Worm (Caenorhabditis elegans) whole organism, L2 larva: ENCODE measurements around the gene C17H12.5.

Source experiments
- F13H6.1 ChIP-seq: sonication (generic microtip); optimal IDR thresholded peaks from 2 replicates; lab custom pipeline; 2016; ENCODE audit warnings: missing genetic modification characterization, missing compliant biosample characterization
- Y55F3AM.14 ChIP-seq: fragments of 200-800 bp; sonication (Bioruptor generic); optimal IDR thresholded peaks from 2 replicates; lab custom pipeline; 2018; ENCODE audit warnings: mild to moderate bottlenecking, missing genetic modification characterization, missing compliant biosample characterization
- alr-1 ChIP-seq: fragments of 150-350 bp; optimal IDR thresholded peaks from 2 replicates; lab custom pipeline; 2014; ENCODE audit warnings: missing biosample characterization, missing genetic modification characterization
- aly-2 ChIP-seq: fragments of 150-350 bp; optimal IDR thresholded peaks from 2 replicates; lab custom pipeline; 2014; ENCODE audit warnings: missing biosample characterization, missing genetic modification characterization
- ama-1 ChIP-seq: fragments of 150-350 bp; optimal IDR thresholded peaks from 2 replicates; lab custom pipeline; 2018; ENCODE audit warnings: inconsistent platforms
- blmp-1 ChIP-seq: sonication (generic microtip); optimal IDR thresholded peaks from 2 replicates; lab custom pipeline; 2017; ENCODE audit warnings: missing genetic modification characterization, mild to moderate bottlenecking, missing compliant biosample characterization, antibody characterized with exemption, moderate library complexity; ENCODE audit not compliant: insufficient read depth
- ceh-16 ChIP-seq: fragments of 150-350 bp; optimal IDR thresholded peaks from 2 replicates; lab custom pipeline; 2014; ENCODE audit warnings: missing biosample characterization, missing genetic modification characterization
- ceh-82 ChIP-seq: fragments of 150-350 bp; optimal IDR thresholded peaks from 2 replicates; lab custom pipeline; 2014; ENCODE audit warnings: missing biosample characterization, missing genetic modification characterization
- crh-2 ChIP-seq: sonication (generic microtip); optimal IDR thresholded peaks from 2 replicates; lab custom pipeline; 2017; ENCODE audit warnings: missing biosample characterization, missing genetic modification characterization
- dmd-4 ChIP-seq: sonication (generic microtip); optimal IDR thresholded peaks from 2 replicates; lab custom pipeline; 2017; ENCODE audit warnings: missing biosample characterization, missing genetic modification characterization
- egl-27 ChIP-seq: sonication (generic microtip); optimal IDR thresholded peaks from 3 replicates; lab custom pipeline; 2017; ENCODE audit warnings: missing biosample characterization, missing genetic modification reagents, missing genetic modification characterization
- elt-1 ChIP-seq: fragments of 150-350 bp; optimal IDR thresholded peaks from 2 replicates; lab custom pipeline; 2014; ENCODE audit warnings: missing biosample characterization, missing genetic modification characterization
- fos-1 ChIP-seq: fragments of 150-350 bp; optimal IDR thresholded peaks from 2 replicates; lab custom pipeline; 2014; ENCODE audit warnings: missing biosample characterization, missing genetic modification characterization
- lin-11 ChIP-seq: fragments of 150-350 bp; sonication (generic microtip); optimal IDR thresholded peaks from 2 replicates; lab custom pipeline; 2014; ENCODE audit warnings: missing biosample characterization, missing genetic modification characterization, inconsistent platforms, mixed read lengths
- lin-13 ChIP-seq: fragments of 150-350 bp; optimal IDR thresholded peaks from 2 replicates; lab custom pipeline; 2014; ENCODE audit warnings: missing biosample characterization, missing genetic modification reagents, missing genetic modification characterization
- lin-39 ChIP-seq: fragments of 150-350 bp; optimal IDR thresholded peaks from 2 replicates; lab custom pipeline; 2014; ENCODE audit warnings: missing biosample characterization, missing genetic modification reagents, missing genetic modification characterization
- lsy-2 ChIP-seq, 2 experiments: fragments of 150-350 bp in 1 of 2; sonication (generic microtip) in 1 of 2; optimal IDR thresholded peaks; 2 replicates each; lab custom pipeline; 2014 to 2017; ENCODE audit warnings: missing biosample characterization in 2 of 2, missing genetic modification characterization in 2 of 2
- mab-5 ChIP-seq: fragments of 150-350 bp; optimal IDR thresholded peaks from 2 replicates; lab custom pipeline; 2014; ENCODE audit warnings: missing biosample characterization, missing genetic modification characterization
- mdl-1 ChIP-seq, 2 experiments: fragments of 150-350 bp in 1 of 2; sonication (generic microtip) in 1 of 2; optimal IDR thresholded peaks; 2 replicates each; lab custom pipeline; 2017; ENCODE audit warnings: missing biosample characterization in 2 of 2, missing genetic modification characterization in 2 of 2
- nhr-129 ChIP-seq: fragments of 150-350 bp; optimal IDR thresholded peaks from 2 replicates; lab custom pipeline; 2014; ENCODE audit warnings: missing biosample characterization, missing genetic modification characterization
- nhr-21 ChIP-seq: fragments of 150-350 bp; optimal IDR thresholded peaks from 2 replicates; lab custom pipeline; 2014; ENCODE audit warnings: missing biosample characterization, missing genetic modification characterization
- nhr-23 ChIP-seq: fragments of 150-350 bp; optimal IDR thresholded peaks from 2 replicates; lab custom pipeline; 2014; ENCODE audit warnings: missing biosample characterization, missing genetic modification reagents, missing genetic modification characterization
- nhr-25 ChIP-seq: fragments of 150-350 bp; sonication (generic microtip); optimal IDR thresholded peaks from 3 replicates; lab custom pipeline; 2014; ENCODE audit warnings: missing biosample characterization, missing genetic modification characterization
- nhr-6 ChIP-seq: fragments of 150-350 bp; optimal IDR thresholded peaks from 2 replicates; lab custom pipeline; 2014; ENCODE audit warnings: missing biosample characterization, missing genetic modification characterization
- nhr-77 ChIP-seq: fragments of 150-350 bp; optimal IDR thresholded peaks from 2 replicates; lab custom pipeline; 2014; ENCODE audit warnings: missing biosample characterization, missing genetic modification characterization
- skn-1 ChIP-seq: sonication (generic microtip); optimal IDR thresholded peaks from 2 replicates; lab custom pipeline; 2017; ENCODE audit warnings: missing biosample characterization, missing genetic modification characterization
- sma-3 ChIP-seq: sonication (generic microtip); optimal IDR thresholded peaks from 2 replicates; lab custom pipeline; 2016; ENCODE audit warnings: missing genetic modification reagents, missing genetic modification characterization, missing compliant biosample characterization
- sma-9 ChIP-seq, 2 experiments: fragments of 150-350 bp in 1 of 2; sonication (generic microtip) in 1 of 2; optimal IDR thresholded peaks; 2 replicates each; lab custom pipeline; 2014 to 2016; ENCODE audit warnings: missing genetic modification characterization in 2 of 2, mild to moderate bottlenecking in 1 of 2, missing biosample characterization in 1 of 2, missing compliant biosample characterization in 1 of 2, missing genetic modification reagents in 1 of 2, moderate library complexity in 1 of 2
- unc-55 ChIP-seq: fragments of 150-350 bp; sonication (generic microtip); optimal IDR thresholded peaks from 3 replicates; lab custom pipeline; 2014; ENCODE audit warnings: missing biosample characterization, missing genetic modification reagents, missing genetic modification characterization
- unc-62 ChIP-seq: fragments of 150-350 bp; optimal IDR thresholded peaks from 2 replicates; lab custom pipeline; 2014; ENCODE audit warnings: missing biosample characterization, missing genetic modification reagents, missing genetic modification characterization
- zag-1 ChIP-seq: fragments of 150-350 bp; optimal IDR thresholded peaks from 2 replicates; lab custom pipeline; 2014; ENCODE audit warnings: missing biosample characterization, missing genetic modification characterization
- ztf-11 ChIP-seq: sonication (generic microtip); optimal IDR thresholded peaks from 2 replicates; lab custom pipeline; 2017; ENCODE audit warnings: missing biosample characterization, missing genetic modification characterization
- ztf-4 ChIP-seq: fragments of 150-350 bp; optimal IDR thresholded peaks from 2 replicates; lab custom pipeline; 2014; ENCODE audit warnings: missing biosample characterization, missing genetic modification characterization

Gene C17H12.5

DNA sequence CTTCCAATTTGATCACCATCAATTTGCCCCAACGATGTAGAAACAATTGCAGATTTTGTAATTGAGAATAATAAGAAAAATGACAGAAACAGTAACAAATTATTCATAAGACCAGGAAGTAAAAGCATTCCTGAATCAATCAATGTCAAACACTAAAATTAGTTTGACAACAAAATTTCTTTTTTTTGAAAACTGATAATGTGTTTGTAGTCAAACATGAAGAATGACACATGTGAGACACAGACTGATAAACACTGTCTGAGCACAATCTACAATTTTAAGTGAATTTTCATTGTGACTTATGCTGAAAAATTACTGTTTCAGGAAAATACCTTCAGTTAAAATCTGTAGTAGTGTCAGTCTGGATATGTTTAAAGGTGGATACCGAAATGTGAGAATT, 15.3 kb downstream of the C17H12.5 start, which contains the start of the genes cest-4 and C17H12.11:
Gene cest-4 (minus strand): TSS at position 206 of the 400 bp plus-strand sequence.
Gene C17H12.11 (plus strand): TSS at position 256 of the 400 bp plus-strand sequence.
- TF ChIP-seq nhr-23 (no peak), alr-1 (tag; lab: Kevin White, UChicago) (no peak), fos-1 (tag; lab: Kevin White, UChicago) (peak; percentile 95), unc-55 (GFP tag; lab: Kevin White, UChicago) (no peak), aly-2 (no peak), ztf-11 (tag; lab: Kevin White, UChicago) (no peak), lsy-2 (tag; optimal IDR thresholded peaks at IDR 0.05; lab: Kevin White, UChicago) (no peak), mdl-1 (tag; optimal IDR thresholded peaks at IDR 0.05; lab: Kevin White, UChicago) (no peak), sma-9 (GFP tag; optimal IDR thresholded peaks at IDR 0.05; lab: Kevin White, UChicago) (peak; percentile 43), sma-9 (tag; optimal IDR thresholded peaks at IDR 0.05; lab: Kevin White, UChicago) (no peak), nhr-25 (no peak), nhr-129 (tag; lab: Kevin White, UChicago) (no peak), skn-1 (peak; percentile 34)
- TF ChIP-seq, all 48 proteins: peak for 3

DNA sequence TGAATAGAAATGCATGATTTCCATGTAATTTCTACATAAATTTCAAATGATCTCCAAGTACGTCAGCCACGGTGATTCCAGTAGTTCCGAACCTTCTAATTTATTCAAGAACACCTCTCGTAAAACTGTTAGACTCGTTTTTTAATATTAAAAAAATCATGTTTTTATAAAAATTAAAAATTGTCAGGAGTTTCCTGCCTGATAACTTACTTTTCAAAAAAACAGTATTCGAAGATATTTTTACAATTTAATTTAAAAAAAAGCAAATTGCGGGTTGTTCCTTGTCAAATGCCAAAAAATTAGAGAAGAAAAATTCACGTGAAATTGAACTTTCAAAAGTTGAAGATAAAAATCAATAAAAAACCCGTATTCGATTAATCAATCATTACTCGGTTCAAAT, 21.9 kb downstream of the C17H12.5 start, which contains the start of the genes C17H12.3 and C17H12.12:
Gene C17H12.3 (minus strand): TSS at position 101 of the 400 bp plus-strand sequence.
Gene C17H12.12 (plus strand): TSS at position 396 of the 400 bp plus-strand sequence.
- TF ChIP-seq lin-39 (tag; lab: Kevin White, UChicago) (no peak), alr-1 (tag; lab: Kevin White, UChicago) (no peak), skn-1 (no peak), elt-1 (tag; lab: Kevin White, UChicago) (no peak), ama-1 (lab: Kevin White, UChicago) (no peak), ceh-82 (tag; lab: Kevin White, UChicago) (no peak), F13H6.1 (tag; lab: Kevin White, UChicago) (no peak), lin-13 (no peak), mab-5 (no peak), nhr-25 (no peak), egl-27 (tag; lab: Kevin White, UChicago) (no peak), nhr-23 (no peak), crh-2 (tag; lab: Kevin White, UChicago) (no peak), nhr-21 (tag; lab: Kevin White, UChicago) (no peak), lin-11 (no peak), zag-1 (tag; lab: Kevin White, UChicago) (no peak), unc-62 (GFP tag; lab: Kevin White, UChicago) (no peak), aly-2 (no peak), Y55F3AM.14 (GFP tag; lab: Kevin White, UChicago) (no peak)
- TF ChIP-seq, all 48 proteins: peak for 0

DNA sequence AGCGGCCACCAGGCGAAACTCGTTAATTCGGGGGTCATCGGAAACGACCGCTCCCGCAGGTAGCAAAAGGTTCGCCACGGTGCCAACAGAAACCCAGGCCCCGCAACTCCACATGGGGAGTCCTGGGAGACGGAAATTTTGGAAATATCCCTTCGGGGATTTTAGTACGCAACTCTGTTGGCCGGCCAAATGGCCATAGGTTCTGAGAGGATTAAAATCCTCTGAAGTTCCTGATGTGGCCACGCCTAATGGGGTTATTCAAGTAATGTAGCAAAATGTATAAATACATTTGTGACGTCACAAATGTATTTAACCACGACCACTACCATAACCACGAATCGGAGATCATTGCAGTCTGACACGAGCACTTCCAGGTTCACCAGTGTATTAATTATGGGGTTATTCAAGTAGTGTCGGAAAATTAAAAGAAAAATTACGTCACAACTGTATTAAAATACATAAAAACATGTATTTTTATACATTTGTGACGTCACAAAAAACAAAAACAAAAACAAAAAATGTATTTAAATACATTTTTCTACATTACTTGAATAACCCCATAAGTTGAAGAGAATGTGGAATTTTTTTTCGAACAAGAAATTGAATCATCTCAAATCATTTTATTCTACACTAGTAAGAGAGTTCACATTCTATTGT, 24.0 kb downstream of the C17H12.5 start:
- TF ChIP-seq ztf-4: no peak
- no peak for TF ChIP-seq dmd-4 (tag; lab: Kevin White, UChicago)
- TF ChIP-seq nhr-25: no peak
- no peak for TF ChIP-seq mdl-1 (tag; optimal IDR thresholded peaks at IDR 0.05; lab: Kevin White, UChicago)
- no peak for TF ChIP-seq egl-27 (tag; lab: Kevin White, UChicago)
- no peak for TF ChIP-seq blmp-1 (tag; lab: Kevin White, UChicago)
- no peak for TF ChIP-seq lin-39 (tag; lab: Kevin White, UChicago)
- no peak for TF ChIP-seq zag-1 (tag; lab: Kevin White, UChicago)
- no peak for TF ChIP-seq lin-13
- no peak for TF ChIP-seq nhr-6 (tag; lab: Kevin White, UChicago)
- no peak for TF ChIP-seq skn-1
- no peak for TF ChIP-seq sma-3 (GFP tag; lab: Kevin White, UChicago)
- TF ChIP-seq nhr-77: no peak
- no peak for TF ChIP-seq unc-55 (GFP tag; lab: Kevin White, UChicago)
- TF ChIP-seq mab-5: no peak
- no peak for TF ChIP-seq ceh-16 (tag; lab: Kevin White, UChicago)
- no peak for TF ChIP-seq nhr-21 (tag; lab: Kevin White, UChicago)
- TF ChIP-seq ztf-11 (tag; lab: Kevin White, UChicago): no peak
